Fruit fly (Drosophila melanogaster) Kc167 (cell line): ENCODE measurements around the gene CG4594.

Source experiments
- Myc ChIP-seq: fragments of >200 bp; optimal IDR thresholded peaks from 2 replicates; lab custom pipeline; 2017; ENCODE audit warnings: missing external identifiers
- Sin3A ChIP-seq: fragments of >200 bp; optimal IDR thresholded peaks from 2 replicates; lab custom pipeline; 2018; ENCODE audit warnings: missing external identifiers
- h ChIP-seq: fragments of >200 bp; optimal IDR thresholded peaks from 3 replicates; lab custom pipeline; 2018; ENCODE audit warnings: missing external identifiers
- insv ChIP-seq: fragments of >200 bp; optimal IDR thresholded peaks from 3 replicates; lab custom pipeline; 2018; ENCODE audit warnings: missing external identifiers
- psq ChIP-seq: fragments of >200 bp; optimal IDR thresholded peaks from 2 replicates; lab custom pipeline; 2017; ENCODE audit warnings: missing external identifiers
- ttk ChIP-seq: sonication (Bioruptor generic); optimal IDR thresholded peaks from 2 replicates; lab custom pipeline; 2017; ENCODE audit warnings: missing external identifiers

- no peak for TF ChIP-seq Sin3A (lab: Kevin White, UChicago)
- no peak for TF ChIP-seq insv
- TF ChIP-seq psq (lab: Kevin White, UChicago) = no peak
- TF ChIP-seq h (lab: Kevin White, UChicago) = no peak
- no peak for TF ChIP-seq Myc (lab: Kevin White, UChicago)
- TF ChIP-seq ttk (lab: Kevin White, UChicago) = no peak
Observed at dm6 chr2L:9946051-9946450, 26.1 kb downstream of the CG4594 start.
